Worm (Caenorhabditis elegans): ENCODE data around the gene emb-27.
A peak's percentile ranks its signal among the peaks of the same experiment; 100 is the strongest.

DNA sequence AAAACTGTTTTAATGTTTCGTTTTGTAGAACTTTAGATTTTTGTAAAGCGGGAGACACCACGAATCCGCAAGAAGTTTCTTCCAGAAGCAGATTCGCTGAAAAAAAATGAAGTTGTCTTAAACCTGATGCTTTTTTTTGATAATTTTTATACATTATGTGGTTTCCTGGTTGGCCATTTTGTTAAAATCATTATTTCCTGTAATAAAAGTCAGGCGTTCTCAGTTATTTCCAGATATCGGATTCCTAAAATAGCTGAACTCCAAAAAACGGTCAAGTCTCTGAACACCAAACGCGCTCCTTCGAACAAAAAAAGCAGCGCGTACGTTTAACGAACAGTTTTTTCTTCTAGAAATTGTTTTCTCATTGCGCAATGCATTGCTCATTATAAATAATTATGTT is 24.6 kb downstream of the emb-27 start:
- TF ChIP-seq nhr-11 (tag; optimal IDR thresholded peaks at IDR 0.05) (no peak), peb-1 (tag; optimal IDR thresholded peaks at IDR 0.05) (no peak), ceh-82 (tag; optimal IDR thresholded peaks at IDR 0.05) (no peak), R02D3.7 (tag; optimal IDR thresholded peaks at IDR 0.05) (no peak), nhr-77 (tag; optimal IDR thresholded peaks at IDR 0.05) (no peak), ceh-16 (tag; optimal IDR thresholded peaks at IDR 0.05) (no peak), gmeb-1 (tag; optimal IDR thresholded peaks at IDR 0.05) (peak; percentile 21), nhr-25 (tag; optimal IDR thresholded peaks at IDR 0.05) (peak; percentile 8), elt-3 (tag; optimal IDR thresholded peaks at IDR 0.05) (no peak)

Data from whole organism, L2 larva.